Fruit fly (Drosophila melanogaster) whole organism, wandering third instar larva: ENCODE data around the gene CG10513.
A peak's percentile ranks its signal among the peaks of the same experiment; 100 is the strongest.

ENCODE experiments used
- CG32264 ChIP-seq: fragments of 200-800 bp; sonication (Bioruptor generic); optimal IDR thresholded peaks from 2 replicates; lab custom pipeline; 2016; ENCODE audit warnings: missing biosample characterization, missing genetic modification characterization
- CG9705 ChIP-seq: fragments of 200-800 bp; sonication (Bioruptor generic); optimal IDR thresholded peaks from 2 replicates; lab custom pipeline; 2018; ENCODE audit warnings: missing biosample characterization, mild to moderate bottlenecking, missing genetic modification characterization
- CrebA ChIP-seq: fragments of 200-800 bp; sonication (Bioruptor generic); optimal IDR thresholded peaks from 2 replicates; lab custom pipeline; 2016; ENCODE audit warnings: missing biosample characterization, mild to moderate bottlenecking, missing genetic modification characterization, borderline replicate concordance
- Dfd ChIP-seq: fragments of >200 bp; optimal IDR thresholded peaks from 2 replicates; lab custom pipeline; 2017; ENCODE audit warnings: missing biosample characterization, missing genetic modification characterization
- Dif ChIP-seq: fragments of 200-275, 200-300 bp; sonication (Bioruptor generic); optimal IDR thresholded peaks from 2 replicates; lab custom pipeline; 2018; ENCODE audit warnings: missing biosample characterization, missing genetic modification characterization; ENCODE audit not compliant: partially characterized antibody
- GATAd ChIP-seq: sonication (Bioruptor generic); optimal IDR thresholded peaks from 2 replicates; lab custom pipeline; 2016; ENCODE audit warnings: missing biosample characterization, missing genetic modification characterization
- Hnf4 ChIP-seq: fragments of 200-800 bp; sonication (Bioruptor generic); optimal IDR thresholded peaks from 2 replicates; lab custom pipeline; 2016; ENCODE audit warnings: missing biosample characterization, mild to moderate bottlenecking, missing genetic modification characterization
- Hr78 ChIP-seq: fragments of >200 bp; optimal IDR thresholded peaks from 2 replicates; lab custom pipeline; 2017; ENCODE audit warnings: missing biosample characterization, missing genetic modification characterization
- Hr83 ChIP-seq: fragments of 200-300 bp; sonication (Bioruptor generic); optimal IDR thresholded peaks from 2 replicates; lab custom pipeline; 2016; ENCODE audit warnings: missing biosample characterization, mild to moderate bottlenecking, missing genetic modification characterization, moderate library complexity; ENCODE audit not compliant: poor library complexity, severe bottlenecking
- Jra ChIP-seq: sonication (Bioruptor generic); optimal IDR thresholded peaks from 2 replicates; lab custom pipeline; 2016; ENCODE audit warnings: missing biosample characterization, missing genetic modification characterization
- Mio ChIP-seq: sonication (Bioruptor generic); optimal IDR thresholded peaks from 2 replicates; lab custom pipeline; 2016; ENCODE audit warnings: missing biosample characterization, missing genetic modification characterization
- Myc ChIP-seq: fragments of >200 bp; optimal IDR thresholded peaks from 2 replicates; lab custom pipeline; 2017
- N ChIP-seq: fragments of >200 bp; optimal IDR thresholded peaks from 2 replicates; lab custom pipeline; 2018; ENCODE audit warnings: missing biosample characterization, missing external identifiers, missing genetic modification characterization
- OdsH ChIP-seq: fragments of 200-800 bp; sonication (Bioruptor generic); optimal IDR thresholded peaks from 2 replicates; lab custom pipeline; 2016; ENCODE audit warnings: missing biosample characterization, mild to moderate bottlenecking, missing genetic modification characterization
- Rel ChIP-seq, 2 experiments: fragments of 200-800 bp; sonication (Bioruptor generic) in 1 of 2; optimal IDR thresholded peaks; 2 replicates in 1 of 2; 3 replicates in 1 of 2; lab custom pipeline; 2016 to 2019; ENCODE audit warnings: mild to moderate bottlenecking in 2 of 2, missing biosample characterization in 2 of 2, missing genetic modification characterization in 2 of 2, moderate library complexity in 1 of 2
- Sp1 ChIP-seq: fragments of 200-800 bp; sonication (Bioruptor generic); optimal IDR thresholded peaks from 3 replicates; lab custom pipeline; 2019; ENCODE audit warnings: missing biosample characterization, mild to moderate bottlenecking, missing genetic modification characterization, moderate library complexity
- Vsx2 ChIP-seq: fragments of 200-300, 225-300 bp; sonication (Bioruptor generic); optimal IDR thresholded peaks from 2 replicates; lab custom pipeline; 2018; ENCODE audit warnings: missing biosample characterization, missing genetic modification characterization; ENCODE audit not compliant: partially characterized antibody
- br ChIP-seq: fragments of 200-800 bp; sonication (Bioruptor generic); optimal IDR thresholded peaks from 2 replicates; lab custom pipeline; 2016; ENCODE audit warnings: missing biosample characterization, missing genetic modification characterization
- brk ChIP-seq: fragments of 200-800 bp; sonication (Bioruptor generic); optimal IDR thresholded peaks from 2 replicates; lab custom pipeline; 2016; ENCODE audit warnings: missing biosample characterization, mild to moderate bottlenecking, missing genetic modification characterization
- dl ChIP-seq, 2 experiments: fragments of 175-275, 200-275 bp in 1 of 2; fragments of 200-275 bp in 1 of 2; sonication (Bioruptor generic); optimal IDR thresholded peaks; lab custom pipeline; 2018; ENCODE audit warnings: mild to moderate bottlenecking in 2 of 2, missing biosample characterization in 2 of 2, missing genetic modification characterization in 2 of 2, moderate library complexity in 2 of 2; ENCODE audit not compliant: partially characterized antibody in 2 of 2, insufficient read depth in 1 of 2
- dmrt93B ChIP-seq: fragments of 200-800 bp; sonication (Bioruptor generic); optimal IDR thresholded peaks from 2 replicates; lab custom pipeline; 2018; ENCODE audit warnings: missing biosample characterization, mild to moderate bottlenecking, missing genetic modification characterization
- dsf ChIP-seq: sonication (Bioruptor generic); optimal IDR thresholded peaks from 2 replicates; lab custom pipeline; 2016; ENCODE audit warnings: missing biosample characterization, missing genetic modification characterization, borderline replicate concordance
- ey ChIP-seq: fragments of 200-800 bp; sonication (Bioruptor generic); optimal IDR thresholded peaks from 2 replicates; lab custom pipeline; 2016; ENCODE audit warnings: missing biosample characterization, missing genetic modification characterization
- fru ChIP-seq: fragments of 200-800 bp; sonication (Bioruptor generic); optimal IDR thresholded peaks from 3 replicates; lab custom pipeline; 2016; ENCODE audit warnings: missing biosample characterization, mild to moderate bottlenecking, missing genetic modification characterization
- h ChIP-seq: fragments of 200-800 bp; sonication (Bioruptor generic); optimal IDR thresholded peaks from 3 replicates; lab custom pipeline; 2016; ENCODE audit warnings: missing biosample characterization, mild to moderate bottlenecking, missing genetic modification characterization
- jim ChIP-seq: fragments of 175-275, 200-325 bp; sonication (Bioruptor generic); optimal IDR thresholded peaks from 2 replicates; lab custom pipeline; 2016; ENCODE audit warnings: missing biosample characterization, mild to moderate bottlenecking, missing genetic modification characterization
- lola ChIP-seq: fragments of >200 bp; optimal IDR thresholded peaks from 2 replicates; lab custom pipeline; 2017; ENCODE audit warnings: missing biosample characterization, missing genetic modification characterization
- psq ChIP-seq: fragments of 200-800 bp; sonication (Bioruptor generic); optimal IDR thresholded peaks from 3 replicates; lab custom pipeline; 2017; ENCODE audit warnings: missing biosample characterization, mild to moderate bottlenecking, missing genetic modification characterization, moderate library complexity
- rgr ChIP-seq: fragments of 200-800 bp; sonication (Bioruptor generic); optimal IDR thresholded peaks from 3 replicates; lab custom pipeline; 2016; ENCODE audit warnings: missing biosample characterization, mild to moderate bottlenecking, missing genetic modification characterization
- sage ChIP-seq: fragments of 200-800 bp; sonication (Bioruptor generic); optimal IDR thresholded peaks from 2 replicates; lab custom pipeline; 2016; ENCODE audit warnings: missing biosample characterization, mild to moderate bottlenecking, missing genetic modification characterization
- sv ChIP-seq: fragments of 200-800 bp; sonication (Bioruptor generic); optimal IDR thresholded peaks from 3 replicates; lab custom pipeline; 2016; ENCODE audit warnings: missing biosample characterization, missing genetic modification characterization
- usp ChIP-seq: fragments of >200 bp; optimal IDR thresholded peaks from 2 replicates; lab custom pipeline; 2017; ENCODE audit warnings: missing biosample characterization, missing genetic modification characterization

The CG10513 gene

dm6 chr3R:25302239-25302638 lies 25.2 kb upstream of the CG10513 start, which contains the start of gene CG31370:
CG31370 (plus strand) TSS chr3R:25302464.
- TF ChIP-seq GATAd (GFP tag; lab: Kevin White, UChicago) (no peak), brk (GFP tag; lab: Kevin White, UChicago) (peak; percentile 57), OdsH (GFP tag; lab: Kevin White, UChicago) (no peak), lola (GFP tag; lab: Kevin White, UChicago) (no peak)

- TF ChIP-seq OdsH (GFP tag; lab: Kevin White, UChicago) (no peak), CG32264 (GFP tag; lab: Kevin White, UChicago) (no peak), psq (GFP tag; lab: Kevin White, UChicago) (no peak), Hr78 (GFP tag; lab: Kevin White, UChicago) (no peak), usp (GFP tag; lab: Kevin White, UChicago) (no peak), dsf (no peak)
Observed at dm6 chr3R:25300575-25300974, 23.6 kb upstream of the CG10513 start, which contains the start of gene CG13659. CG13659 (plus strand) TSS chr3R:25300891.

- TF ChIP-seq Vsx2 (GFP tag; lab: Kevin White, UChicago) (no peak), Rel (GFP tag; optimal IDR thresholded peaks at IDR 0.05; lab: Kevin White, UChicago) (no peak), Rel (tag; optimal IDR thresholded peaks at IDR 0.05; lab: Kevin White, UChicago) (no peak), brk (GFP tag; lab: Kevin White, UChicago) (no peak), CG9705 (GFP tag; lab: Kevin White, UChicago) (no peak), Dfd (GFP tag; lab: Kevin White, UChicago) (no peak), h (no peak), br (GFP tag; lab: Kevin White, UChicago) (no peak), GATAd (GFP tag; lab: Kevin White, UChicago) (no peak), ey (GFP tag; lab: Kevin White, UChicago) (no peak), sv (GFP tag; lab: Kevin White, UChicago) (no peak), rgr (GFP tag; lab: Kevin White, UChicago) (no peak), N (GFP tag; lab: Kevin White, UChicago) (no peak), dmrt93B (GFP tag; lab: Kevin White, UChicago) (no peak)
Observed at dm6 chr3R:25299507-25299964, 22.5 kb upstream of the CG10513 start, which contains the start of gene CG31288. CG31288 (minus strand) TSS chr3R:25299557.

- no peak for TF ChIP-seq jim (GFP tag; lab: Kevin White, UChicago)
- TF ChIP-seq psq (GFP tag; lab: Kevin White, UChicago): no peak
- no peak for TF ChIP-seq Rel (GFP tag; optimal IDR thresholded peaks at IDR 0.05; lab: Kevin White, UChicago)
- TF ChIP-seq Rel (tag; optimal IDR thresholded peaks at IDR 0.05; lab: Kevin White, UChicago): no peak
- TF ChIP-seq fru (GFP tag; lab: Kevin White, UChicago): no peak
- no peak for TF ChIP-seq h
- TF ChIP-seq OdsH (GFP tag; lab: Kevin White, UChicago): no peak
- TF ChIP-seq Mio (GFP tag; lab: Kevin White, UChicago): no peak
- no peak for TF ChIP-seq Dfd (GFP tag; lab: Kevin White, UChicago)
- TF ChIP-seq dsf: no peak
- no peak for TF ChIP-seq Myc (lab: Kevin White, UChicago)
- TF ChIP-seq usp (GFP tag; lab: Kevin White, UChicago): no peak
- no peak for TF ChIP-seq Hnf4 (GFP tag; lab: Kevin White, UChicago)
- no peak for TF ChIP-seq Vsx2 (GFP tag; lab: Kevin White, UChicago)
- TF ChIP-seq lola (GFP tag; lab: Kevin White, UChicago): no peak
Observed at dm6 chr3R:25297678-25298077, 20.7 kb upstream of the CG10513 start, which contains the start of gene CG31097. CG31097 (minus strand) TSS chr3R:25297778.

dm6 chr3R:25295320-25296020 lies 18.5 kb upstream of the CG10513 start, which contains the start of gene CG31102:
CG31102 (minus strand) TSS chr3R:25295594.
- TF ChIP-seq Sp1 (GFP tag; lab: Kevin White, UChicago): no peak
- peak; percentile 12 for TF ChIP-seq Hr83 (GFP tag; lab: Kevin White, UChicago)
- TF ChIP-seq Dif (GFP tag; lab: Kevin White, UChicago): peak; percentile 7
- TF ChIP-seq Rel (GFP tag; optimal IDR thresholded peaks at IDR 0.05; lab: Kevin White, UChicago): no peak
- peak; percentile 84 for TF ChIP-seq Rel (tag; optimal IDR thresholded peaks at IDR 0.05; lab: Kevin White, UChicago)
- TF ChIP-seq h: peak; percentile 93
- TF ChIP-seq sage (GFP tag; lab: Kevin White, UChicago): peak; percentile 7
- TF ChIP-seq fru (GFP tag; lab: Kevin White, UChicago): peak; percentile 39
- no peak for TF ChIP-seq ey (GFP tag; lab: Kevin White, UChicago)
- TF ChIP-seq dl (GFP tag; optimal IDR thresholded peaks at IDR 0.05; lab: Kevin White, UChicago; ENCODE audit: insufficient read depth in 1 of 2, partially characterized antibody in 2 of 2): peak in 1 of 2 experiments; percentile 60
- TF ChIP-seq dmrt93B (GFP tag; lab: Kevin White, UChicago): no peak
- TF ChIP-seq N (GFP tag; lab: Kevin White, UChicago): no peak
- peak; percentile 40 for TF ChIP-seq Hnf4 (GFP tag; lab: Kevin White, UChicago)
- TF ChIP-seq rgr (GFP tag; lab: Kevin White, UChicago): peak; percentile 33
- peak; percentile 14 for TF ChIP-seq br (GFP tag; lab: Kevin White, UChicago)
- peak; percentile 82 for TF ChIP-seq CrebA (GFP tag; lab: Kevin White, UChicago)
- TF ChIP-seq Vsx2 (GFP tag; lab: Kevin White, UChicago): peak; percentile 37
- no peak for TF ChIP-seq Myc (lab: Kevin White, UChicago)
- TF ChIP-seq Jra: peak; percentile 32
